Worm (Caenorhabditis elegans) whole organism, young adult: ENCODE measurements around the gene srn-1.

Source experiments
- B0261.1 ChIP-seq: sonication (generic microtip); optimal IDR thresholded peaks from 2 replicates; lab custom pipeline; 2016; ENCODE audit warnings: mild to moderate bottlenecking, missing genetic modification characterization, moderate library complexity, missing compliant biosample characterization
- B0336.3 ChIP-seq: fragments of 200-800 bp; sonication (Bioruptor generic); IDR thresholded peaks from 2 replicates; pipeline ENCODE4 v1.3.6; 2022; ENCODE audit warnings: missing genetic modification characterization, missing compliant biosample characterization
- C06A6.2 ChIP-seq: fragments of 200-800 bp; sonication (Bioruptor generic); conservative IDR thresholded peaks from 2 replicates; pipeline ENCODE4 v1.3.6; 2022; ENCODE audit warnings: missing genetic modification characterization, missing compliant biosample characterization
- D2030.7 ChIP-seq: fragments of 200-800 bp; sonication (Bioruptor generic); IDR thresholded peaks from 2 replicates; pipeline ENCODE4 v1.3.6; 2022; ENCODE audit warnings: missing genetic modification reagents, missing genetic modification characterization, missing compliant biosample characterization
- F10E7.11 ChIP-seq: sonication (generic microtip); optimal IDR thresholded peaks from 2 replicates; lab custom pipeline; 2017; ENCODE audit warnings: mild to moderate bottlenecking, missing genetic modification characterization, moderate library complexity, missing compliant biosample characterization
- F37B4.10 ChIP-seq: fragments of 200-800 bp; sonication (Bioruptor generic); IDR thresholded peaks from 2 replicates; pipeline ENCODE4 v1.3.6; 2022; ENCODE audit warnings: missing genetic modification characterization, missing compliant biosample characterization
- F57A8.1 ChIP-seq: fragments of 200-800 bp; sonication (Bioruptor generic); optimal IDR thresholded peaks from 2 replicates; lab custom pipeline; 2018; ENCODE audit warnings: mild to moderate bottlenecking, missing genetic modification characterization, moderate library complexity, missing compliant biosample characterization
- K11D2.4 ChIP-seq: fragments of 200-800 bp; sonication (Bioruptor generic); IDR thresholded peaks from 2 replicates; pipeline ENCODE4 v1.3.6; 2022; ENCODE audit warnings: missing genetic modification reagents, missing genetic modification characterization, missing compliant biosample characterization
- K12H6.12 ChIP-seq: fragments of 200-800 bp; sonication (Bioruptor generic); optimal IDR thresholded peaks from 2 replicates; lab custom pipeline; 2018; ENCODE audit warnings: mild to moderate bottlenecking, missing genetic modification characterization, missing compliant biosample characterization
- Y53F4B.3 ChIP-seq: fragments of 200-800 bp; sonication (Bioruptor generic); IDR thresholded peaks from 2 replicates; pipeline ENCODE4 v1.3.6; 2022; ENCODE audit warnings: missing genetic modification reagents, missing genetic modification characterization, missing compliant biosample characterization
- Y53G8AR.9 ChIP-seq: fragments of 200-800 bp; sonication (Bioruptor generic); conservative IDR thresholded peaks from 2 replicates; pipeline ENCODE4 v1.3.6; 2022; ENCODE audit warnings: missing genetic modification reagents, missing genetic modification characterization, missing compliant biosample characterization
- akir-1 ChIP-seq: fragments of 200-800 bp; sonication (Bioruptor generic); optimal IDR thresholded peaks from 2 replicates; lab custom pipeline; 2018; ENCODE audit warnings: mild to moderate bottlenecking, missing genetic modification characterization, moderate library complexity, missing compliant biosample characterization
- ama-1 ChIP-seq, 3 experiments: fragments of 150-350 bp in 1 of 3; sonication (generic microtip) in 2 of 3; optimal IDR thresholded peaks; 2 replicates each; lab custom pipeline; 2014 to 2018; ENCODE audit warnings: missing biosample characterization in 2 of 3, missing genetic modification characterization in 2 of 3, missing genetic modification reagents in 2 of 3
- aptf-3 ChIP-seq: fragments of 200-800 bp; sonication (Bioruptor generic); IDR thresholded peaks from 2 replicates; pipeline ENCODE4 v1.3.6; 2022; ENCODE audit warnings: missing genetic modification characterization, missing compliant biosample characterization
- atf-7 ChIP-seq: sonication (generic microtip); optimal IDR thresholded peaks from 2 replicates; lab custom pipeline; 2017; ENCODE audit warnings: mild to moderate bottlenecking, missing genetic modification characterization, missing compliant biosample characterization
- attf-3 ChIP-seq: fragments of 200-800 bp; sonication (Bioruptor generic); conservative IDR thresholded peaks from 2 replicates; pipeline ENCODE4 v1.3.6; 2022; ENCODE audit warnings: missing genetic modification reagents, missing genetic modification characterization, missing compliant biosample characterization
- attf-5 ChIP-seq: fragments of 200-800 bp; sonication (Bioruptor generic); optimal IDR thresholded peaks from 2 replicates; lab custom pipeline; 2018; ENCODE audit warnings: mild to moderate bottlenecking, missing genetic modification characterization, missing compliant biosample characterization
- cebp-1 ChIP-seq, 2 experiments: fragments of 200-800 bp in 1 of 2; sonication (Bioruptor generic) in 1 of 2; sonication (generic microtip) in 1 of 2; IDR thresholded peaks in 1 of 2; optimal IDR thresholded peaks in 1 of 2; 2 replicates each; pipeline versions ENCODE4 v1.3.6 to Lab custom; 2017 to 2022; ENCODE audit warnings: missing compliant biosample characterization in 2 of 2, missing genetic modification characterization in 2 of 2, mild to moderate bottlenecking in 1 of 2, missing genetic modification reagents in 1 of 2, moderate library complexity in 1 of 2
- cebp-2 ChIP-seq: fragments of 200-800 bp; sonication (Bioruptor generic); IDR thresholded peaks from 2 replicates; pipeline ENCODE4 v1.3.6; 2022; ENCODE audit warnings: missing genetic modification characterization, missing compliant biosample characterization
- ceh-100 ChIP-seq: fragments of 200-800 bp; sonication (Bioruptor generic); IDR thresholded peaks from 2 replicates; pipeline ENCODE4 v1.3.6; 2022; ENCODE audit warnings: missing genetic modification reagents, missing genetic modification characterization, missing compliant biosample characterization
- ceh-40 ChIP-seq: fragments of 200-800 bp; sonication (Bioruptor generic); IDR thresholded peaks from 2 replicates; pipeline ENCODE4 v1.3.6; 2022; ENCODE audit warnings: missing genetic modification characterization, missing compliant biosample characterization
- ceh-58 ChIP-seq: fragments of 200-800 bp; sonication (Bioruptor generic); IDR thresholded peaks from 2 replicates; pipeline ENCODE4 v1.3.6; 2022; ENCODE audit warnings: missing genetic modification characterization, missing compliant biosample characterization
- chd-7 ChIP-seq: sonication (generic microtip); optimal IDR thresholded peaks from 2 replicates; lab custom pipeline; 2016; ENCODE audit warnings: mild to moderate bottlenecking, missing genetic modification characterization, moderate library complexity, missing compliant biosample characterization
- egl-18 ChIP-seq: fragments of 200-800 bp; sonication (Bioruptor generic); IDR thresholded peaks from 2 replicates; pipeline ENCODE4 v1.3.6; 2022; ENCODE audit warnings: missing genetic modification reagents, missing genetic modification characterization, missing compliant biosample characterization
- hsf-1 ChIP-seq: fragments of 200-800 bp; sonication (Bioruptor generic); IDR thresholded peaks from 2 replicates; pipeline ENCODE4 v1.3.6; 2022; ENCODE audit warnings: missing genetic modification reagents, missing genetic modification characterization, missing compliant biosample characterization
- let-607 ChIP-seq, 2 experiments: fragments of 200-800 bp in 1 of 2; sonication (Bioruptor generic) in 1 of 2; sonication (generic microtip) in 1 of 2; optimal IDR thresholded peaks; 2 replicates each; lab custom pipeline; 2016 to 2018; ENCODE audit warnings: mild to moderate bottlenecking in 2 of 2, missing compliant biosample characterization in 2 of 2, missing genetic modification characterization in 2 of 2, moderate library complexity in 2 of 2, missing genotype in 1 of 2
- lin-54 ChIP-seq: fragments of 200-800 bp; sonication (Bioruptor generic); optimal IDR thresholded peaks from 2 replicates; lab custom pipeline; 2018; ENCODE audit warnings: mild to moderate bottlenecking, missing genetic modification characterization, missing compliant biosample characterization
- madf-3 ChIP-seq: fragments of 200-800 bp; sonication (Bioruptor generic); IDR thresholded peaks from 2 replicates; pipeline ENCODE4 v1.3.6; 2022; ENCODE audit warnings: missing genetic modification reagents, missing genetic modification characterization, missing compliant biosample characterization
- madf-8 ChIP-seq: fragments of 200-800 bp; sonication (Bioruptor generic); conservative IDR thresholded peaks from 2 replicates; pipeline ENCODE4 v1.3.6; 2022; ENCODE audit warnings: missing genetic modification reagents, missing genetic modification characterization, missing compliant biosample characterization
- mcd-1 ChIP-seq: fragments of 200-800 bp; sonication (Bioruptor generic); IDR thresholded peaks from 2 replicates; pipeline ENCODE4 v1.3.6; 2022; ENCODE audit warnings: missing genetic modification reagents, missing genetic modification characterization, missing compliant biosample characterization
- nhr-120 ChIP-seq: fragments of 200-800 bp; sonication (Bioruptor generic); IDR thresholded peaks from 2 replicates; pipeline ENCODE4 v1.3.6; 2022; ENCODE audit warnings: missing genetic modification characterization, missing compliant biosample characterization
- nhr-90 ChIP-seq: sonication (generic microtip); optimal IDR thresholded peaks from 2 replicates; lab custom pipeline; 2016; ENCODE audit warnings: missing genotype, mild to moderate bottlenecking, missing genetic modification characterization, missing compliant biosample characterization
- rcor-1 ChIP-seq: fragments of 200-800 bp; sonication (Bioruptor generic); IDR thresholded peaks from 2 replicates; pipeline ENCODE4 v1.3.6; 2022; ENCODE audit warnings: missing genetic modification reagents, missing genetic modification characterization, missing compliant biosample characterization
- rec-8 ChIP-seq, 2 experiments: sonication (generic microtip); optimal IDR thresholded peaks; 2 replicates each; lab custom pipeline; 2016; ENCODE audit warnings: mild to moderate bottlenecking in 2 of 2, missing genetic modification characterization in 2 of 2, missing genetic modification reagents in 2 of 2, missing genotype in 2 of 2, missing biosample characterization in 1 of 2, missing compliant biosample characterization in 1 of 2, moderate library complexity in 1 of 2
- sea-2 ChIP-seq: fragments of 200-800 bp; sonication (Bioruptor generic); IDR thresholded peaks from 2 replicates; pipeline ENCODE4 v1.3.6; 2022; ENCODE audit warnings: missing genetic modification characterization, missing compliant biosample characterization
- snpc-4 ChIP-seq, 5 experiments: fragments of 150-350 bp in 1 of 5; sonication (generic microtip) in 4 of 5; optimal IDR thresholded peaks; 2 replicates each; lab custom pipeline; 2014 to 2018; ENCODE audit warnings: missing genetic modification characterization in 5 of 5, missing biosample characterization in 3 of 5, antibody characterized with exemption in 2 of 5, mild to moderate bottlenecking in 2 of 5, missing compliant biosample characterization in 2 of 5, missing genotype in 2 of 5, moderate library complexity in 2 of 5, missing genetic modification reagents in 1 of 5
- tbp1 ChIP-seq: fragments of 200-800 bp; sonication (Bioruptor generic); optimal IDR thresholded peaks from 2 replicates; lab custom pipeline; 2018; ENCODE audit warnings: mild to moderate bottlenecking, missing genetic modification characterization, missing compliant biosample characterization
- xnd-1 ChIP-seq: sonication (generic microtip); optimal IDR thresholded peaks from 2 replicates; lab custom pipeline; 2016; ENCODE audit warnings: missing genotype, missing genetic modification reagents, missing genetic modification characterization, missing compliant biosample characterization
- ztf-22 ChIP-seq: fragments of 200-800 bp; sonication (Bioruptor generic); optimal IDR thresholded peaks from 2 replicates; lab custom pipeline; 2018; ENCODE audit warnings: mild to moderate bottlenecking, missing genetic modification characterization, moderate library complexity, missing compliant biosample characterization
- ztf-25 ChIP-seq: fragments of 200-800 bp; sonication (Bioruptor generic); IDR thresholded peaks from 2 replicates; pipeline ENCODE4 v1.3.6; 2022; ENCODE audit warnings: missing genetic modification reagents, missing genetic modification characterization, missing compliant biosample characterization
- ztf-26 ChIP-seq: sonication (generic microtip); optimal IDR thresholded peaks from 2 replicates; lab custom pipeline; 2017; ENCODE audit warnings: missing genetic modification characterization, missing compliant biosample characterization

The srn-1 gene

DNA sequence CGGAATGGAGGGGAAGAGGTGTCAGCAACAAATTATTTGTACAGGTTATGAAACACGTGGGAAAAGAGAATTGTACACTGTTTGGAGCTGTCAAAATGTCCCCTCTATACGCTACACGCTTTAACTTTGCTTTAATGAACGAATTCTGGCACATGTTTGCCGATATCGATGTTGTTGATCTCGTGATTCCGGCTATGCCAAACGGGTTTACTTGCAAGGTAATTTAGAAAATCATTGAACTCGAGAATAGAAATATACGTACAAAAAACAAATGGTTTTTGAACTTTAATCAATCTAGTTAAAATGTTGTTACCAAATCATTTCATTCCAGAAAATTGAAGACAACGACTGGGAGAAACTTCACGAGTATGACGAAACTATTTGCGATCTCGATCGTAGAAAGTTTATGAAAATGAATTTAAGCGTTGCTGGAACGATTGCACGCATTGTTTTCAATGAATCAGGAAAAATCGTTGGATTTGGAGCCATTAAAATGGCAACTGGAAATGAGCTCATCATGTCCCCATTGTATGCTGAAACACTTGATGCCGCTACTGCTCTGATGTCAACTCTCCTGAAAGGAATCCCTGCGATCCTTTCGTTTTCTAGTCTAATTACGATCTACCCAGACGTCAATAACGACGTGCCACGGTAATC lies 8.9 kb downstream of the srn-1 start (continued):
- no peak for TF ChIP-seq ztf-25 (GFP tag; lab: Robert Waterston, UW)
- no peak for TF ChIP-seq lin-54
- TF ChIP-seq madf-8 (GFP tag; lab: Robert Waterston, UW): no peak
- TF ChIP-seq F37B4.10: no peak
- no peak for TF ChIP-seq Y53F4B.3 (GFP tag; lab: Robert Waterston, UW)
- TF ChIP-seq D2030.7 (GFP tag; lab: Robert Waterston, UW): no peak
- TF ChIP-seq cebp-1 (GFP tag; IDR thresholded peaks at IDR 0.05; lab: Robert Waterston, UW): no peak
- TF ChIP-seq cebp-1 (tag; optimal IDR thresholded peaks at IDR 0.05; lab: Kevin White, UChicago): peak; percentile 30
- 0 out of 2 replicates have a peak, but pooled peaks have one; percentile 37 for TF ChIP-seq aptf-3 (GFP tag; lab: Robert Waterston, UW)
- TF ChIP-seq atf-7 (tag; lab: Kevin White, UChicago): no peak
- no peak for TF ChIP-seq ztf-26 (tag; lab: Kevin White, UChicago)
- no peak for TF ChIP-seq F10E7.11 (tag; lab: Kevin White, UChicago)
- TF ChIP-seq madf-3 (GFP tag; lab: Robert Waterston, UW): no peak
- TF ChIP-seq ceh-40 (GFP tag; lab: Robert Waterston, UW): no peak
- no peak for TF ChIP-seq mcd-1 (GFP tag; lab: Robert Waterston, UW)
- peak; percentile 77 for TF ChIP-seq ama-1 (optimal IDR thresholded peaks at IDR 0.05; lab: Kevin White, UChicago)
- TF ChIP-seq ama-1 (GFP tag; optimal IDR thresholded peaks at IDR 0.05; lab: Kevin White, UChicago): no peak
- no peak for TF ChIP-seq ceh-100 (GFP tag; lab: Robert Waterston, UW)
- TF ChIP-seq F57A8.1: no peak
- 0 out of 2 replicates have a peak, but pooled peaks have one; percentile 11 for TF ChIP-seq rcor-1 (GFP tag; lab: Robert Waterston, UW)
- TF ChIP-seq nhr-120 (GFP tag; lab: Robert Waterston, UW): no peak
- no peak for TF ChIP-seq snpc-4 (GFP tag; optimal IDR thresholded peaks at IDR 0.05; lab: Kevin White, UChicago)
- TF ChIP-seq snpc-4 (tag; optimal IDR thresholded peaks at IDR 0.05; lab: Kevin White, UChicago): no peak
- no peak for TF ChIP-seq chd-7 (tag; lab: Kevin White, UChicago)
- TF ChIP-seq let-607 (tag; optimal IDR thresholded peaks at IDR 0.05; lab: Kevin White, UChicago): no peak
- peak; percentile 32 for TF ChIP-seq Y53G8AR.9 (GFP tag; lab: Robert Waterston, UW)
- TF ChIP-seq attf-3 (GFP tag; lab: Robert Waterston, UW): no peak
- no peak for TF ChIP-seq attf-5 (GFP tag; lab: Kevin White, UChicago)
- no peak for TF ChIP-seq B0261.1 (tag; lab: Kevin White, UChicago)
- no peak for TF ChIP-seq C06A6.2 (GFP tag; lab: Robert Waterston, UW)
- TF ChIP-seq egl-18 (GFP tag; lab: Robert Waterston, UW): no peak
- no peak for TF ChIP-seq tbp1 (GFP tag; lab: Kevin White, UChicago)
- no peak for TF ChIP-seq rec-8 (tag; optimal IDR thresholded peaks at IDR 0.05; lab: Kevin White, UChicago)
- TF ChIP-seq ceh-58 (GFP tag; lab: Robert Waterston, UW): no peak
- TF ChIP-seq xnd-1 (tag; lab: Kevin White, UChicago): no peak
- no peak for TF ChIP-seq sea-2 (GFP tag; lab: Robert Waterston, UW)
- TF ChIP-seq ztf-22: no peak
- no peak for TF ChIP-seq akir-1
- no peak for TF ChIP-seq hsf-1 (GFP tag; lab: Robert Waterston, UW)
- no peak for TF ChIP-seq nhr-90
- TF ChIP-seq K12H6.12 (tag; lab: Kevin White, UChicago): no peak
- TF ChIP-seq B0336.3: 0 out of 2 replicates have a peak, but pooled peaks have one; percentile 3
- TF ChIP-seq cebp-2 (GFP tag; lab: Robert Waterston, UW): no peak
- no peak for TF ChIP-seq K11D2.4 (GFP tag; lab: Robert Waterston, UW)
- TF ChIP-seq, all 124 proteins: peak for 10
